Fruit fly (Drosophila melanogaster): ENCODE data around the gene mtrm.

Gene mtrm

DNA sequence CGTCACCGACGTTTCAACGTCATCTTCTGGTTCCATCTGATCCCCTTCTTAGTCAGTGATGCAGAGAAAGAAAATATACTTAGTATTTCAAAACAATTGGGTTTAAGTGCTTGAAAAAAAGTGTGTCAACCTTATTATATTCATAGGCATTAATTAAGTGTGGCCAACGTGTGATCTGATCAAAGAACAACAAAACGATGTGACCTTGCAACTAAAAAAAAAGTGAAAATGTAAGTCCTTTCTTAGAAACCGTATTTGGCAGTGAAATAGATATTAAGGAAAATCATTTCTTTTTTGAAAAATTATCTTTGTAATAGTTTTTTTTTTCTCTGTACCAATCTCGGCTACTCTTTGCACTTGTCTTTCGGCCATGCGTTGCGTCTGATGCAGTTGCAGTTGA lies 27.8 kb upstream of the mtrm start (continued):
- TF ChIP-seq CG15601 (tag; optimal IDR thresholded peaks at IDR 0.05) (peak; percentile 1), Dip2 (GFP tag; IDR thresholded peaks at IDR 0.05) (no peak), seq (GFP tag; IDR thresholded peaks at IDR 0.05) (no peak), sd (tag; optimal IDR thresholded peaks at IDR 0.05) (no peak), dysf (GFP tag; IDR thresholded peaks at IDR 0.05) (no peak), Doc3 (GFP tag; IDR thresholded peaks at IDR 0.05; ENCODE audit: partially characterized antibody) (no peak), lmd (GFP tag; IDR thresholded peaks at IDR 0.05) (no peak), tio (GFP tag; optimal IDR thresholded peaks at IDR 0.05) (peak; percentile 10), CG13424 (tag; optimal IDR thresholded peaks at IDR 0.05) (no peak), CG7928 (GFP tag; optimal IDR thresholded peaks at IDR 0.05) (no peak), Sox102F (GFP tag; optimal IDR thresholded peaks at IDR 0.05) (peak; percentile 21), CG14710 (tag; optimal IDR thresholded peaks at IDR 0.05) (peak; percentile 15), NC2β (GFP tag; optimal IDR thresholded peaks at IDR 0.05) (no peak), Meics (GFP tag; optimal IDR thresholded peaks at IDR 0.05) (no peak), Bgb (GFP tag; IDR thresholded peaks at IDR 0.05; ENCODE audit: partially characterized antibody) (no peak), Rfx (GFP tag; IDR thresholded peaks at IDR 0.05) (no peak), CG10543 (GFP tag; optimal IDR thresholded peaks at IDR 0.05) (no peak), mirr (GFP tag; optimal IDR thresholded peaks at IDR 0.05) (no peak), gcm2 (GFP tag; optimal IDR thresholded peaks at IDR 0.05) (no peak), CG18262 (tag; optimal IDR thresholded peaks at IDR 0.05) (peak; percentile 28), fd64A (GFP tag; optimal IDR thresholded peaks at IDR 0.05) (no peak)

DNA sequence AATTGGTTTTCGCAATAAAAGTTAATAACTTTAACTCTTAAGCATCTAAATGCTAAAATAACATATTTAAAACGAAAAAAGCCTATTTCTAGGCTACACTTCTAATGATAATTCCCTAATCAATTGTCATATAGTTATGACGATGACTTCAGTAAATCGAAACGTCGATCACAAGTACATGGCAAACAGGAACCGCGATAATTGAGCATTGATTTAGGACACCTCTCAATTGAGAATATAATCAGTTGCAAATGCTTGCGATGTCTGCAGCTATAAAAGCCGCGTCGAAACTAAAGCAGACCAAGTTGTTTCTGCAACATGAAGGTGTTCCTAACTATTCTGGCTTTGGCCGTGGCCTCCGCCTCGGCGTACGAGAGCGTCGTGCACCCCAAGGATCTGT lies 21.6 kb upstream of the mtrm start, which contains the start of gene Jon66Ci:
TSS of gene Jon66Ci (plus strand) at position 301 of the 400 bp plus-strand sequence.
- TF ChIP-seq sens (GFP tag) (no peak), chm (GFP tag; IDR thresholded peaks at IDR 0.05) (no peak), Bteb2 (GFP tag; optimal IDR thresholded peaks at IDR 0.05) (no peak), HmgD (GFP tag; optimal IDR thresholded peaks at IDR 0.05) (no peak), Six4 (GFP tag; optimal IDR thresholded peaks at IDR 0.05) (no peak), Bgb (GFP tag; IDR thresholded peaks at IDR 0.05; ENCODE audit: partially characterized antibody) (no peak), CG42726 (GFP tag; IDR thresholded peaks at IDR 0.05; ENCODE audit: partially characterized antibody) (no peak), HLH4C (GFP tag; IDR thresholded peaks at IDR 0.05; ENCODE audit: partially characterized antibody) (no peak), phol (tag; optimal IDR thresholded peaks at IDR 0.05) (no peak), CG1647 (GFP tag; optimal IDR thresholded peaks at IDR 0.05) (no peak), Ada2b (GFP tag; IDR thresholded peaks at IDR 0.05) (no peak), CG8388 (GFP tag; optimal IDR thresholded peaks at IDR 0.05) (no peak), CG1024 (GFP tag; IDR thresholded peaks at IDR 0.05) (no peak), CG10959 (GFP tag; IDR thresholded peaks at IDR 0.05) (no peak), CG8478 (optimal IDR thresholded peaks at IDR 0.05) (no peak), CG12744 (GFP tag; optimal IDR thresholded peaks at IDR 0.05) (no peak), crp (GFP tag; optimal IDR thresholded peaks at IDR 0.05) (no peak)

DNA sequence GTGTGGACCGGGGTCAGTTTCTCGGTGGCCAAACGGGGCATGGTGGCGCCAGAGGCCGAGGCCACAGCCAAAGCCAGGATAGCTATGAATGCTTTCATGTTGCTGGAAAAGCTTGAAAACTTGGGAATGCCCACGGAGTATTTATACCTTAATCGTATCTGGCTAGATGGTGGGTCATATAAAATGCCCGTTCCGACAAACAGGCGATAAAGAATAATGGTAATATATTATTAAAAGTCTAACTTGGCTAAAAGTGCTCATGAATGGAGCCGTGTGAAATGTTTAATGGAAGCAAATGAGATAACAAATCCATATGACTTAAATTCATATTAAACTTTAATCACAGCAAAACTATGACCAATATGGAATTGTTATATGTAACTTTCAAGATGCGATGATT lies 19.3 kb upstream of the mtrm start, which contains the start of gene Jon66Cii:
TSS of gene Jon66Cii (minus strand) at position 101 of the 400 bp plus-strand sequence.
- TF ChIP-seq tup (GFP tag; optimal IDR thresholded peaks at IDR 0.05), result no peak
- TF ChIP-seq CG9609 (GFP tag; optimal IDR thresholded peaks at IDR 0.05), result no peak
- no peak for TF ChIP-seq CG17328 (GFP tag; IDR thresholded peaks at IDR 0.05)
- no peak for TF ChIP-seq oc (tag; optimal IDR thresholded peaks at IDR 0.05)
- no peak for TF ChIP-seq salm (tag; optimal IDR thresholded peaks at IDR 0.05)
